Worm (Caenorhabditis elegans) whole organism, late embryonic: ENCODE results near the gene srx-97.

Experiments used
- ceh-45 ChIP-seq: fragments of 200-800 bp; sonication (Bioruptor generic); IDR thresholded peaks from 2 replicates; pipeline ENCODE4 v1.3.6; 2022; ENCODE audit warnings: missing genetic modification reagents, missing genetic modification characterization, missing compliant biosample characterization
- ceh-9 ChIP-seq: sonication (generic microtip); optimal IDR thresholded peaks from 2 replicates; lab custom pipeline; 2016; ENCODE audit warnings: mild to moderate bottlenecking, missing genetic modification characterization, inconsistent platforms, missing compliant biosample characterization
- che-1 ChIP-seq: sonication (generic microtip); optimal IDR thresholded peaks from 2 replicates; lab custom pipeline; 2016; ENCODE audit warnings: mild to moderate bottlenecking, missing genetic modification characterization, missing compliant biosample characterization
- fkh-10 ChIP-seq: fragments of 150-350 bp; optimal IDR thresholded peaks from 2 replicates; lab custom pipeline; 2014; ENCODE audit warnings: missing biosample characterization, missing genetic modification reagents, missing genetic modification characterization
- nhr-11 ChIP-seq: fragments of 150-350 bp; optimal IDR thresholded peaks from 2 replicates; lab custom pipeline; 2014; ENCODE audit warnings: missing biosample characterization, missing genetic modification characterization

DNA sequence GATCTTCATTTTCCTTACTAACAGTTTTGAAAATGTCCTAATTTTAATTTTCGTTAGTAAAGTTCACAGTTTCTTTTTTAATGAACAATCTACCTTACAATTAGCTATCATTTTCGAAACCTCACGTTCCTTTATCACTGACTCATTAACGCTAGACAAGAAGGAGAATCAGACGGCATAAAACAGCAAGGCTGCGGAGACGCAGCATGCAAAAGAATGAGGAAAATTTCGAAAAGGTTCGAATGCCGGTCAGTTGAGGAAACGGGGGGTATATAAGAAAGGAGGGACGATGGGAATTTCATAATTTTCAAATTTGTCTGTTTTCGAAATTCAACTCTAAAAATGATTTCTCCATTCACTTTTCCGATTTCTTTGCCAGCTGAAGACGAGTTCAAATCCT is 7.3 kb downstream of the srx-97 start, which contains the start of gene F19B10.13:
- TF ChIP-seq ceh-9 (no peak), ceh-45 (no peak), fkh-10 (GFP tag; lab: Kevin White, UChicago) (no peak), nhr-11 (tag; lab: Kevin White, UChicago) (no peak), che-1 (no peak)
